Worm (Caenorhabditis elegans): ENCODE data around the gene lgc-7.

ce11 chrIV:14760845-14761244 lies 51.5 kb downstream of the lgc-7 start, which contains the start of gene ptp-5.2:
- TF ChIP-seq ceh-45 (GFP tag; IDR thresholded peaks at IDR 0.05) (no peak), zip-5 (tag; optimal IDR thresholded peaks at IDR 0.05) (no peak), ttx-3 (tag; optimal IDR thresholded peaks at IDR 0.05) (no peak), ceh-34 (tag; optimal IDR thresholded peaks at IDR 0.05) (no peak), elt-2 (tag; optimal IDR thresholded peaks at IDR 0.05) (no peak), ceh-2 (tag; optimal IDR thresholded peaks at IDR 0.05) (no peak), sox-4 (tag; optimal IDR thresholded peaks at IDR 0.05) (no peak), ceh-24 (tag; optimal IDR thresholded peaks at IDR 0.05) (no peak), fkh-10 (GFP tag; optimal IDR thresholded peaks at IDR 0.05) (no peak), elt-4 (tag; optimal IDR thresholded peaks at IDR 0.05) (no peak), ama-1 (optimal IDR thresholded peaks at IDR 0.05) (no peak), hlh-6 (tag; optimal IDR thresholded peaks at IDR 0.05) (no peak)
